Worm (Caenorhabditis elegans) whole organism, L4 larva: ENCODE results near the gene W02D7.5.
"Not testable (repeated sequence)": the region's sequence is repeated elsewhere in the genome, so short reads cannot be mapped to it uniquely, and the experiment has no call there.

ENCODE experiments used
- F37D6.2 ChIP-seq: sonication (generic microtip); optimal IDR thresholded peaks from 2 replicates; lab custom pipeline; 2016; ENCODE audit warnings: mild to moderate bottlenecking, missing genetic modification characterization, missing compliant biosample characterization
- aha-1 ChIP-seq: fragments of 150-350 bp; peaks from one replicate; lab custom pipeline; 2014; ENCODE audit warnings: missing biosample characterization, missing genetic modification characterization
- arid-1 ChIP-seq: fragments of 200-800 bp; sonication (Bioruptor generic); conservative IDR thresholded peaks from 2 replicates; pipeline ENCODE4 v1.3.6; 2022; ENCODE audit warnings: missing genetic modification reagents, missing genetic modification characterization, missing compliant biosample characterization
- ceh-20 ChIP-seq: fragments of 200-800 bp; sonication (Bioruptor generic); IDR thresholded peaks from 2 replicates; pipeline ENCODE4 v1.3.6; 2022; ENCODE audit warnings: missing genetic modification reagents, missing genetic modification characterization, missing compliant biosample characterization
- daf-12 ChIP-seq: fragments of 150-350 bp; optimal IDR thresholded peaks from 2 replicates; lab custom pipeline; 2014; ENCODE audit warnings: missing biosample characterization, missing genetic modification reagents, missing genetic modification characterization
- daf-8 ChIP-seq: fragments of 200-800 bp; sonication (Bioruptor generic); IDR thresholded peaks from 2 replicates; pipeline ENCODE4 v1.3.6; 2022; ENCODE audit warnings: missing genetic modification characterization, missing compliant biosample characterization
- dve-1 ChIP-seq: sonication (generic microtip); optimal IDR thresholded peaks from 2 replicates; lab custom pipeline; 2017; ENCODE audit warnings: antibody characterized with exemption, mild to moderate bottlenecking, missing genetic modification characterization, missing compliant biosample characterization; ENCODE audit not compliant: insufficient read depth
- fos-1 ChIP-seq: fragments of 150-350 bp; optimal IDR thresholded peaks from 2 replicates; lab custom pipeline; 2014; ENCODE audit warnings: missing biosample characterization, missing genetic modification characterization
- hlh-11 ChIP-seq: fragments of 200-800 bp; sonication (Bioruptor generic); optimal IDR thresholded peaks from 2 replicates; lab custom pipeline; 2018; ENCODE audit warnings: mild to moderate bottlenecking, missing genetic modification characterization, missing compliant biosample characterization
- hlh-30 ChIP-seq: sonication (generic microtip); optimal IDR thresholded peaks from 2 replicates; lab custom pipeline; 2017; ENCODE audit warnings: antibody characterized with exemption, mild to moderate bottlenecking, missing genetic modification characterization, missing compliant biosample characterization; ENCODE audit not compliant: insufficient read depth
- jun-1 ChIP-seq: fragments of 150-350 bp; optimal IDR thresholded peaks from 2 replicates; lab custom pipeline; 2014; ENCODE audit warnings: missing biosample characterization, missing genetic modification reagents, missing genetic modification characterization
- lim-7 ChIP-seq: fragments of 200-800 bp; sonication (Bioruptor generic); IDR thresholded peaks from 2 replicates; pipeline ENCODE4 v1.3.6; 2022; ENCODE audit warnings: missing genetic modification characterization, missing compliant biosample characterization
- lin-1 ChIP-seq: fragments of 200-800 bp; sonication (Bioruptor generic); IDR thresholded peaks from 2 replicates; pipeline ENCODE4 v1.3.6; 2022; ENCODE audit warnings: missing genetic modification reagents, missing genetic modification characterization, missing compliant biosample characterization
- lin-38 ChIP-seq: fragments of 200-800 bp; sonication (Bioruptor generic); IDR thresholded peaks from 2 replicates; pipeline ENCODE4 v1.3.6; 2022; ENCODE audit warnings: missing genetic modification reagents, missing genetic modification characterization, missing compliant biosample characterization
- lin-39 ChIP-seq: fragments of 150-350 bp; optimal IDR thresholded peaks from 2 replicates; lab custom pipeline; 2014; ENCODE audit warnings: missing biosample characterization, missing genetic modification reagents, missing genetic modification characterization
- madf-9 ChIP-seq: fragments of 200-800 bp; sonication (Bioruptor generic); conservative IDR thresholded peaks from 2 replicates; pipeline ENCODE4 v1.3.6; 2022; ENCODE audit warnings: missing genetic modification reagents, missing genetic modification characterization, missing compliant biosample characterization
- mdt-29 ChIP-seq: fragments of 200-800 bp; sonication (Bioruptor generic); IDR thresholded peaks from 2 replicates; pipeline ENCODE4 v1.3.6; 2022; ENCODE audit warnings: missing genetic modification reagents, missing genetic modification characterization, missing compliant biosample characterization
- mep-1 ChIP-seq: fragments of 150-350 bp; sonication (generic microtip); optimal IDR thresholded peaks from 3 replicates; lab custom pipeline; 2014; ENCODE audit warnings: missing biosample characterization, missing genetic modification characterization
- mxl-2 ChIP-seq: fragments of 200-800 bp; sonication (Bioruptor generic); conservative IDR thresholded peaks from 2 replicates; pipeline ENCODE4 v1.3.6; 2022; ENCODE audit warnings: missing genetic modification reagents, missing genetic modification characterization, missing compliant biosample characterization
- mxl-3 ChIP-seq: fragments of 200-800 bp; sonication (Bioruptor generic); optimal IDR thresholded peaks from 2 replicates; lab custom pipeline; 2018; ENCODE audit warnings: mild to moderate bottlenecking, missing genetic modification characterization, missing compliant biosample characterization
- nhr-102 ChIP-seq: sonication (generic microtip); optimal IDR thresholded peaks from 2 replicates; lab custom pipeline; 2016; ENCODE audit warnings: mild to moderate bottlenecking, missing genetic modification characterization, moderate library complexity, missing compliant biosample characterization
- nhr-111 ChIP-seq: fragments of 200-800 bp; sonication (Bioruptor generic); optimal IDR thresholded peaks from 2 replicates; lab custom pipeline; 2018; ENCODE audit warnings: mild to moderate bottlenecking, missing genetic modification characterization, missing compliant biosample characterization
- nhr-28 ChIP-seq: fragments of 150-350 bp; optimal IDR thresholded peaks from 2 replicates; lab custom pipeline; 2014; ENCODE audit warnings: missing biosample characterization, missing genetic modification characterization
- nhr-41 ChIP-seq: fragments of 200-800 bp; sonication (Bioruptor generic); IDR thresholded peaks from 2 replicates; pipeline ENCODE4 v1.3.6; 2022; ENCODE audit warnings: missing genetic modification reagents, missing genetic modification characterization, missing compliant biosample characterization
- nhr-48 ChIP-seq: sonication (generic microtip); optimal IDR thresholded peaks from 2 replicates; lab custom pipeline; 2016; ENCODE audit warnings: mild to moderate bottlenecking, missing genetic modification characterization, missing compliant biosample characterization
- rbr-2 ChIP-seq: sonication (generic microtip); optimal IDR thresholded peaks from 2 replicates; lab custom pipeline; 2016; ENCODE audit warnings: missing genotype, missing genetic modification characterization, missing compliant biosample characterization
- saeg-2 ChIP-seq: fragments of 200-800 bp; sonication (Bioruptor generic); IDR thresholded peaks from 2 replicates; pipeline ENCODE4 v1.3.6; 2022; ENCODE audit warnings: missing genetic modification reagents, missing genetic modification characterization, missing compliant biosample characterization
- snpc-1.2 ChIP-seq: fragments of 200-800 bp; sonication (Bioruptor generic); IDR thresholded peaks from 2 replicates; pipeline ENCODE4 v1.3.6; 2022; ENCODE audit warnings: missing genetic modification reagents, missing genetic modification characterization, missing compliant biosample characterization
- unc-62 ChIP-seq, 3 experiments: fragments of 150-350 bp in 1 of 3; sonication (generic microtip); optimal IDR thresholded peaks in 2 of 3; peaks in 1 of 3; 1 replicate in 1 of 3; 2 replicates in 2 of 3; lab custom pipeline; 2014 to 2017; ENCODE audit warnings: missing biosample characterization in 3 of 3, missing genetic modification characterization in 3 of 3, missing genetic modification reagents in 3 of 3, missing genotype in 1 of 3
- vab-7 ChIP-seq: fragments of 200-800 bp; sonication (Bioruptor generic); IDR thresholded peaks from 2 replicates; pipeline ENCODE4 v1.3.6; 2022; ENCODE audit warnings: missing genetic modification reagents, missing genetic modification characterization, missing compliant biosample characterization
- zip-2 ChIP-seq: fragments of 150-350 bp; optimal IDR thresholded peaks from 2 replicates; lab custom pipeline; 2014; ENCODE audit warnings: missing biosample characterization, missing genetic modification characterization
- ztf-11 ChIP-seq: fragments of 150-350 bp; optimal IDR thresholded peaks from 2 replicates; lab custom pipeline; 2014; ENCODE audit warnings: missing biosample characterization, missing genetic modification characterization

W02D7.5 gene

DNA sequence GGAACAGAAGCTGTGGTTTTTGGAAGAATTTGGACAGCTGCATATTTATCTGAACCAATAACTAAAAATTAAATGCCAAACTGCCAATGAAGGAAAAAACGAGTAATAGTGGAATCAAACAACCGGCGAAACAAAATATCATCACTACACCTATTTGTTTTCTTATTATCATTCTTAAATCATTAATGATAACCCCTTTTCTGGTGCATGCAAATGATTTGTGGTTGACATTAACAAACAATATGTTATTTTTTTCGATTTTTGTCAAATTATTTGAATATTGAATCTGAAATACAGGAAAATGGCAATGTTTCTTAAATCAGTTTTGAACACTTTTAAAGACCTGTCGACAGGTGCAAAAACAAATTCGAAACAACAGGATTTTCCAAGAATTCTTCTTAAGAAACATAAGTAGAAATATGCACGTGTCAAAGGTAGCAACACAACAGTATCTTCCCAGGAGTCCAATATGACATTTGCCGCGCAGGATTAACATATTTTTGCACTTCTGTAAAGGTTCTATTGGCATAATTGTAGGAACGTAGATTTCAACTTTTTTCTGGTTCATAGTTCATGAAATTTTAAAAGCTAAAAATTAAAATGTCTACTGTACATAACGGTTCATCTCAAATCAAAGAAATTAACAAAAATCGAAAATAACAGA lies at the start of gene W02D7.5:
Gene W02D7.5, minus strand, starts transcription at position 51 of the 664 bp plus-strand sequence.
- no peak for TF ChIP-seq vab-7
- no peak for TF ChIP-seq daf-12 (tag; lab: Kevin White, UChicago)
- TF ChIP-seq lin-1 (GFP tag; lab: Robert Waterston, UW): no peak
- TF ChIP-seq madf-9: no peak
- TF ChIP-seq fos-1: no peak
- TF ChIP-seq lin-39 (tag; lab: Kevin White, UChicago): no peak
- TF ChIP-seq ztf-11 (tag; lab: Kevin White, UChicago): no peak
- TF ChIP-seq nhr-111 (GFP tag; lab: Kevin White, UChicago): no peak
- TF ChIP-seq snpc-1.2 (GFP tag; lab: Robert Waterston, UW): no peak
- no peak for TF ChIP-seq saeg-2
- no peak for TF ChIP-seq lin-38 (GFP tag; lab: Robert Waterston, UW)

DNA sequence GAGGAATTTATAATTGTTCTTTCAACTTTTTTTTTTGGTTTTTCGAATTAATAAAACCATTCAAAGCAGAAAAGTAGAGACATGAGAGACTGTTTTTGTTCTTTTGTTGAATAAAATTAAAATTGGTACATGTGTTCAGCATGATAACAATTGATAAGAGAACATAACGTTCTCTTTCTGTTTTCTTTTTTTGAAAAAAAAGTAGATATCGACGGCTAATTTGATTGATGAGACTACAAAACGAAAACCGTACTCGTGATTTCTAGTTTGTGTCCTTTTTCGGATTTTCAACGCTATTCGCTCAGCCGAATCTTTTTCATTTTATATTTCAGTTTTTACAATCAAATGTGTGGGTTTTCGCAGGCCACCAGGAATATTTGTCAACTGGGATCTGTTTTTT lies 46.4 kb upstream of the W02D7.5 start, which contains the start of gene C08D8.1:
Gene C08D8.1, plus strand, starts transcription at position 324 of the 400 bp plus-strand sequence.
- 0 out of 2 replicates have a peak, but pooled peaks have one; percentile 19 for TF ChIP-seq ceh-20
- TF ChIP-seq nhr-102 (tag; lab: Kevin White, UChicago): no peak
- TF ChIP-seq nhr-28 (tag; lab: Kevin White, UChicago): peak; percentile 97
- TF ChIP-seq mxl-3: no peak
- no peak for TF ChIP-seq dve-1 (tag; lab: Kevin White, UChicago)
- peak in 1 of 2 experiments; percentile 44 for TF ChIP-seq unc-62 (GFP tag; optimal IDR thresholded peaks at IDR 0.05 in 1 of 2; lab: Kevin White, UChicago)
- no peak for TF ChIP-seq unc-62 (tag; optimal IDR thresholded peaks at IDR 0.05; lab: Kevin White, UChicago)
- no peak for TF ChIP-seq mep-1 (tag; lab: Kevin White, UChicago)
- TF ChIP-seq lim-7 (GFP tag; lab: Robert Waterston, UW): no peak
- no peak for TF ChIP-seq lin-1 (GFP tag; lab: Robert Waterston, UW)
- no peak for TF ChIP-seq hlh-11 (tag; lab: Kevin White, UChicago)
- TF ChIP-seq zip-2 (tag; lab: Kevin White, UChicago): no peak
- TF ChIP-seq mxl-2: no peak
- TF ChIP-seq saeg-2: no peak
- no peak for TF ChIP-seq lin-38 (GFP tag; lab: Robert Waterston, UW)
- TF ChIP-seq rbr-2 (tag; lab: Kevin White, UChicago): no peak

DNA sequence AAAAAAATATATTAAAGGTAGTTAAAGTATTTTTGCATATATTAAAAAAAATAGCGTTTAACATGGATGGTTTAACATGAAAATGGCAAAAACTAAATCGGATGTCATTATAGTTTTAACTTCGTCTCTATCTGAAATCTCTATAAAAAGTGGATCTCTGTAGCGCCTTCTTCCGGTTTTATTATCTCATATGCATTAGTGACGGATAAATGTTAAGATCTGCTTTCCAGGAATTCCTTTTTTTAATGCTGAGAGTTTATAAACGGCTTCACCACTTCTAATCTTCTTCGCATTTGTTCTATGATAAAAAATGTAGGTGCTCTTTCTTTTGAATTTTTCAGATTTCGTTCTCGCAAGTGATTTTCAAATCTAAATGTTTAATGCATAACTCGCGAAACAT lies 43.4 kb upstream of the W02D7.5 start:
- TF ChIP-seq F37D6.2 (tag; lab: Kevin White, UChicago) (no peak), aha-1 (tag; lab: Kevin White, UChicago) (no peak), unc-62 (GFP tag; optimal IDR thresholded peaks at IDR 0.05 in 1 of 2; lab: Kevin White, UChicago) (peak in 1 of 2 experiments; percentile 16), unc-62 (tag; optimal IDR thresholded peaks at IDR 0.05; lab: Kevin White, UChicago) (no peak), snpc-1.2 (GFP tag; lab: Robert Waterston, UW) (no peak)
- TF ChIP-seq, all 104 proteins: peak for 1

DNA sequence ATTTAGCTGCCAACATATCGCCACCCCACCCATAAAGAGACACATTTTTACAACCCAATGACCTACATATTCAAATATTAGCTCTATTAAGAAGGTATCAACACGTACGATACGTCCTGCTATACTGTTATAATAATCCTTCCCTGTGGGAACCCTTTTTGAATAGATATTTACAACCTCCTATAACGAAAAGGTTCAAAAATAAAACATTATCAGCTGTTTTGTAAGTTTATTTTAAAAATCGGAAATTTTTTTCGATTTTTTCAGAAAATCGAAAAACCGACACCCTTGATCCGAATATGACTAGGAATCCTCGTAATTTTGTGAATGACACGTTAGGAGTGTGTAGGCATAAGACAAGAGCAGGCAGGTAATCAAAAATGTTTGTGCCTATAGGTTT lies 41.9 kb upstream of the W02D7.5 start, which contains the start of gene C08D8.7:
Gene C08D8.7, plus strand, starts transcription at position 301 of the 400 bp plus-strand sequence.
- TF ChIP-seq unc-62 (GFP tag; optimal IDR thresholded peaks at IDR 0.05 in 1 of 2; lab: Kevin White, UChicago): peak in 1 of 2 experiments; percentile 27
- TF ChIP-seq unc-62 (tag; optimal IDR thresholded peaks at IDR 0.05; lab: Kevin White, UChicago): not testable (repeated sequence)

DNA sequence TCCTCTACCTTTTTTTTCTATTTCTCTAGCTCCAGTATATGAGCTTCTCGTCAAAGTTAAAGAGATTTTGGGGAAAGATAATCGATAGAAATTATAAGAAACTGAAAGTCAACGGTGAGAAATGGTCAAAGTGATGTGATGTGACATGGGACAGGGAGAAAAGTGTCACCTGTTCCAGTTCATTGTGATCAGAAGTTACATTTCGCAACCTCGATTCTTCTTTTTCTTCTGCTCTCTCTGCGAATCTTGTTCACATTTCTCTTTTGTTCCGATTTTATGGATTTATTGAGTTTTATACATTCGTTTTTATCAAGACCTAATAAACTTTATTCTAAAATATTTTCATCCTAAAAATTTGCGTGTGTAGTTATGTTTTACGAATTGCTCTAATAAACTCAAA lies 36.6 kb upstream of the W02D7.5 start:
- TF ChIP-seq unc-62 (GFP tag; optimal IDR thresholded peaks at IDR 0.05 in 1 of 2; lab: Kevin White, UChicago): peak in 1 of 2 experiments; percentile 45
- TF ChIP-seq unc-62 (tag; optimal IDR thresholded peaks at IDR 0.05; lab: Kevin White, UChicago): no peak
- peak; percentile 32 for TF ChIP-seq hlh-30 (tag; lab: Kevin White, UChicago)
- no peak for TF ChIP-seq arid-1 (GFP tag; lab: Robert Waterston, UW)
- no peak for TF ChIP-seq mdt-29 (GFP tag; lab: Robert Waterston, UW)

DNA sequence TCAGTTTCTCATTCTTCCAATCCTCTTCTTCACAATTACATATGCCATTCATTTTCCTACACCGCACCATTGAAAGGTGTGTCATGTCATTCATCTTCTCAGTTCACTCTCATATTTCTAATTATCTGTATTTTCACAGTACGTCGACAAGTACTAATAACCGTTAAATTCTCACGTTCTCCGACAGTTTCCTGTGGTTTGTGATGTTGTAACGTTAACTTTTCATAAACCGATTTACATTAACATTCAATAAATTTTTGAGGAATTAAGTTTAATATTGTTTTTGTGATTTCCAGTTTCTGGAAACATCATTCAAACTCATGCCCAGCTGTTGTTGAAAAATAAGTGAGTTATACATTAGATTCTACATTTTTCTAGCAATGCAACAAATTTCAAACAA lies 35.3 kb upstream of the W02D7.5 start, which contains the start of gene tmd-2:
Gene tmd-2, plus strand, starts transcription at position 301 of the 400 bp plus-strand sequence.
- TF ChIP-seq jun-1 (no peak), nhr-41 (GFP tag; lab: Robert Waterston, UW) (no peak), nhr-48 (tag; lab: Kevin White, UChicago) (no peak), daf-8 (GFP tag; lab: Robert Waterston, UW) (no peak)
